Worm (Caenorhabditis elegans) whole organism, early embryonic: ENCODE results near the gene metl-5.

Source experiments
- F13C5.2 ChIP-seq: sonication (generic microtip); optimal IDR thresholded peaks from 2 replicates; lab custom pipeline; 2017; ENCODE audit warnings: mild to moderate bottlenecking, missing genetic modification characterization, inconsistent platforms, missing compliant biosample characterization
- aly-1 ChIP-seq: sonication (generic microtip); optimal IDR thresholded peaks from 2 replicates; lab custom pipeline; 2016; ENCODE audit warnings: missing genetic modification characterization, missing compliant biosample characterization
- ama-1 ChIP-seq: fragments of 150-350 bp; optimal IDR thresholded peaks from 2 replicates; lab custom pipeline; 2014
- ceh-13 ChIP-seq: fragments of 200-800 bp; sonication (Bioruptor generic); optimal IDR thresholded peaks from 2 replicates; lab custom pipeline; 2018; ENCODE audit warnings: mild to moderate bottlenecking, missing genetic modification characterization, missing compliant biosample characterization
- ceh-36 ChIP-seq: sonication (generic microtip); optimal IDR thresholded peaks from 2 replicates; lab custom pipeline; 2016; ENCODE audit warnings: missing genetic modification characterization, inconsistent platforms, missing compliant biosample characterization
- ets-7 ChIP-seq: sonication (generic microtip); optimal IDR thresholded peaks from 2 replicates; lab custom pipeline; 2016; ENCODE audit warnings: missing genotype, missing genetic modification characterization, missing compliant biosample characterization
- flt-1 ChIP-seq: fragments of 200-800 bp; sonication (Bioruptor generic); IDR thresholded peaks from 2 replicates; pipeline ENCODE4 v1.3.6; 2022; ENCODE audit warnings: missing genetic modification characterization, missing compliant biosample characterization
- hnd-1 ChIP-seq: sonication (generic microtip); optimal IDR thresholded peaks from 2 replicates; lab custom pipeline; 2016; ENCODE audit warnings: missing genetic modification characterization, missing compliant biosample characterization
- sea-1 ChIP-seq: fragments of 200-800 bp; sonication (Bioruptor generic); conservative IDR thresholded peaks from 2 replicates; pipeline ENCODE4 v1.3.6; 2022; ENCODE audit warnings: missing genetic modification characterization, missing compliant biosample characterization
- tbx-11 ChIP-seq: fragments of 200-800 bp; sonication (Bioruptor generic); IDR thresholded peaks from 2 replicates; pipeline ENCODE4 v1.3.6; 2022; ENCODE audit warnings: missing genetic modification characterization, missing compliant biosample characterization
- tra-4 ChIP-seq: sonication (generic microtip); optimal IDR thresholded peaks from 2 replicates; lab custom pipeline; 2017; ENCODE audit warnings: missing genetic modification characterization, missing compliant biosample characterization

DNA sequence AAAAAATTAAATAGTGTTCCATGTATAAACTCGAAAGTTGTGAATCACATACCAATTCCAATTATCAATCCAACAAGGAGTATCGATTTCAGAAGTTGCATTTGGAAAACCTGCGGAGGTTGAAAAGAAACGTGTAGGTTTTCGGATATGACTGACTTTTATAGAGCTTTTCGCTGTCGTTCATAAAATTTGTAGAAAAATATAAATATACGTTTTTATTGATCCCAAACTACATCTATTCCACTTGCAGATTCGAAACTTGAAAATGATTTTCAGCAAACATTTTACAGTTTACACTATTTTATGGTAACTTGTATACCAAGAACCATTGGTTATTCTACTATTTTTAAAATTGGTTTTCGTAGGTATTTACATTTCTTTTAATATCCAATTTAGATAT is 39.4 kb downstream of the metl-5 start, which contains the start of gene clec-156:
- TF ChIP-seq ets-7 (tag; lab: Kevin White, UChicago) (no peak), tbx-11 (no peak), ceh-13 (GFP tag; lab: Kevin White, UChicago) (no peak), flt-1 (GFP tag; lab: Robert Waterston, UW) (no peak), ama-1 (lab: Kevin White, UChicago) (no peak), ceh-36 (tag; lab: Kevin White, UChicago) (no peak), tra-4 (tag; lab: Kevin White, UChicago) (no peak), aly-1 (no peak), F13C5.2 (tag; lab: Kevin White, UChicago) (no peak), sea-1 (GFP tag; lab: Robert Waterston, UW) (no peak), hnd-1 (no peak)
